Worm (Caenorhabditis elegans): ENCODE measurements around the gene K09F6.9.
"Not testable (repeated sequence)": the region's sequence is repeated elsewhere in the genome, so short reads cannot be mapped to it uniquely, and the experiment has no call there.

Gene K09F6.9

DNA sequence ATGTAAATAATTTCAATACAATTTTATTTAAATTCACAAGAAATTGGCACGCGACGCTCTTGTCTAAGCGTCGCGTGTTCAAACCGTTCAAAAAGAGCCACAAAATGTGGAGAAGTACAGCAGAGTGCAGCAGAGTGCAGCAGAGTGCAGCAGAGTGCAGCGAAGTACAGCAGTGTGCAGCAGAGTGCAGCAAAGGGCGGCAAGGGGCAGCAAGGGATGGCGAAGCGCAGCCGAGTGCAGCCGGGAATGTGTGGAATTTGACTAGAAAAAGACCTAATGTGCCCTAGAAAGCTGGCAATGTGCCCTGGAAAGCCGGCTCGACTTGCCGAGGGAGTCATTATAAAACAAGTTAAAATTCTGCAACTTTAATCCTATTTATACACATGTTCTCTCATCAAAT, 3.2 kb downstream of the K09F6.9 start, which contains the start of gene K09F6.6:
TSS of gene K09F6.6 (minus strand) at position 43 of the 400 bp plus-strand sequence.
- TF ChIP-seq snpc-4 (tag; optimal IDR thresholded peaks at IDR 0.05) (no peak), ceh-43 (GFP tag; optimal IDR thresholded peaks at IDR 0.05) (no peak), nhr-2 (tag; optimal IDR thresholded peaks at IDR 0.05) (no peak)

DNA sequence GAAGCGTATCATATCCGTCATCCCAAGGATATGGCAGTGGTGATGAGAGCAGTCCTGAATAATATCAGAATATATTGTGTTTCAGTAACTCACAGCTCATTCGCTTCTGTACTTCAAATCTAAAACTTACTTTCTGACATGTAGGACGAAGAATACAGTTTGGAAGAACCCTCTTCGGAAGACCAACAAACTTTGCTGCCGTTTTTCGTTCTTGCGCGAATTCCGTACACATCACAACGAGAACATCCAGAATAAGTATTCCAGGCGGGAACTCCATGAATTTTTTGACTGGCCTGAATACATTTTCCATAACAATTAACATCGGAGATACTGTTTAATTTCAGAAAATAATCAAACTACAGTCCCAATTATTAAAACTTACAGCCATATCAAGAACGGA, 5.1 kb downstream of the K09F6.9 start, which contains the start of gene K09F6.15:
TSS of gene K09F6.15 (minus strand) at position 101 of the 400 bp plus-strand sequence.
- TF ChIP-seq sem-2 (GFP tag; optimal IDR thresholded peaks at IDR 0.05) (no peak), ham-2 (GFP tag; optimal IDR thresholded peaks at IDR 0.05) (no peak), pha-4 (tag; optimal IDR thresholded peaks at IDR 0.05) (no peak), nhr-12 (tag; optimal IDR thresholded peaks at IDR 0.05) (no peak), nhr-28 (tag; optimal IDR thresholded peaks at IDR 0.05) (no peak), flh-1 (GFP tag; optimal IDR thresholded peaks at IDR 0.05) (no peak), nhr-237 (tag; optimal IDR thresholded peaks at IDR 0.05) (no peak), ceh-43 (GFP tag; optimal IDR thresholded peaks at IDR 0.05) (no peak), drap-1 (GFP tag; optimal IDR thresholded peaks at IDR 0.05) (no peak), bed-3 (GFP tag; optimal IDR thresholded peaks at IDR 0.05) (no peak)

DNA sequence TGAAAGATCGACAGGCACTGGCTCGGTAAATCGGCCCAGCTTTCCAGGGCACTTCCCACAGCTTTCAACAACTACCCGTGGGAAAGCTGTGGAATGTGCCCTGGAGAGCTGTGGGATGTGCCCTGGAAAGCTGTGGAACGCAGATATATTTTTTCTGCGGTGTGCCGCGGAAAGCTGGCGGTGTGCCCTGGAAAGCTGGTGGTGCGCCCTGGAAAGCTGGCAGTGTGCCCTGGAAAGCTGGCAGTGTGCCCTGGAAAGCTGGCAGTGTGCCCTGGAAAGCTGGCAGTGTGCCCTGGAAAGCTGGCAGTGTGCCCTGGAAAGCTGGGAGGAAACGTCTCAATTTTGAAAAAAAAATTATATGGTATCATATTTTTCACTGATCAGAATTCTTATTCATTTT, 8.7 kb downstream of the K09F6.9 start:
- TF ChIP-seq zip-8 (tag; optimal IDR thresholded peaks at IDR 0.05) (no peak), sptf-1 (tag; optimal IDR thresholded peaks at IDR 0.05) (no peak)

DNA sequence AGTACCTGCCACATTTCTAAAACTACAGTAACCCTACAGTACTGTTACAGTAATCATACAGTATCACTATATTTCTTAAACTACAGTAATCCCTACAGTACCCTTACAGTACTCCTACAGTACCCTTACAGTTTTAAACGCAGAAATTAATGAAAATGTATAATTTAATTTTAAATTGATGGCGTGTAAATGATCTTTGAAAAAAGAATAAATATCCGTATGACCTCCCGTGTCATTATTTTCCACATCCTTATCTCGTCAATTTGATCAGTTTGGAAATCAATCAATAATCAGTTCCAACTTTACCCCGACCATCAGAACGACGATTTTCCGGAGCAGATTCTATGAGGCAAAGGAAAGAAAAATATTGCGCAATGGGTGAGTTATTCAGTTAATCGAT, 27.6 kb downstream of the K09F6.9 start, which contains the start of gene K09F6.3:
TSS of gene K09F6.3 (plus strand) at position 301 of the 400 bp plus-strand sequence.
- not testable (repeated sequence) for TF ChIP-seq elt-1 (tag; optimal IDR thresholded peaks at IDR 0.05; ENCODE audit: borderline replicate concordance, insufficient read depth); ham-2 (GFP tag; optimal IDR thresholded peaks at IDR 0.05); mep-1 (tag; optimal IDR thresholded peaks at IDR 0.05)

DNA sequence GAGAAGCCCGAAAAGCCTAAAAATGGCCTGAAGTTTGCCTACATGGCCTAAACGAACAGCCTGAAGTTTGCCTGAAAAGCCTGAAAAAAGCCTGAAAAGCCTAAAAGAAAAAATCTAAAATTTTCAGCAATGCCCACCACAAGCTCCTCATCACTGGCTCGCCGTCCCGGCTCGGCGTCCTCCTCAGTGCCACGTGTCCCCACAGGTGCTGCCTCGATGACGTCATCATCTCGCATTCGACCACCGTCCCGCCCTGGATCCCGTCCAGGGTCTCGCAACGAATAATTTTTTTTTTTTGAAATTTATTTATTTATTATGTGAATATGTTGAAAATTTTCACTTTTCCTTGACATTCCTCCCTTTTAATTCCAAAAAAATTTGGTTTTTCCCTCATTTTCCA, 28.8 kb downstream of the K09F6.9 start:
- no peak for TF ChIP-seq nhr-12 (tag; optimal IDR thresholded peaks at IDR 0.05)
- peak; percentile 60 for TF ChIP-seq zip-8 (tag; optimal IDR thresholded peaks at IDR 0.05)

DNA sequence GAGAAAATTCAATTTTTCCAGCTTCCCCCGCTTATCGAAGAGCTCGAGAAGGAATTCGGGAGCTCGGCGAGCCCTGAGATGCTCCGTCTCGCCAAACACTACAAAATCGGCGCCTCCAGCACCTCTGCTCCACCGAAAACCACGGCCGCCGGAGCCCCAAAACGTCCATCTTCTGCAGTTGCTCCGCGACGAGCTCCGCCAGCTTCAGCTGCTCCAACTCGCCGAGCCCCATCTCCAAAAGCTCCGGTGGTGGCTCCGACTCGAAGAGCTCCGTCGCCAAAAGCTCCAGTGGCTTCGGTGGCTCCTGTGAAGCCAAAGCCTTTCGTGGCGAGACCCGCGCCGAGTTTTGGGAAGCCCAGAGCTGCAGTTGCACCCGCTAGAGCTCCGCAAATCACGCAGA, 30.9 kb downstream of the K09F6.9 start:
- TF ChIP-seq cnd-1 (tag; optimal IDR thresholded peaks at IDR 0.05), result no peak
- TF ChIP-seq M03D4.4 (tag; optimal IDR thresholded peaks at IDR 0.05), result no peak
- TF ChIP-seq ceh-39 (tag; optimal IDR thresholded peaks at IDR 0.05), result no peak
- TF ChIP-seq mls-2 (tag; optimal IDR thresholded peaks at IDR 0.05), result no peak
- no peak for TF ChIP-seq lin-13 (tag; optimal IDR thresholded peaks at IDR 0.05)
- no peak for TF ChIP-seq ces-1 (GFP tag; optimal IDR thresholded peaks at IDR 0.05)
- TF ChIP-seq unc-120 (tag; optimal IDR thresholded peaks at IDR 0.05; ENCODE audit: poor library complexity, severe bottlenecking), result no peak
- no peak for TF ChIP-seq mab-5 (tag; optimal IDR thresholded peaks at IDR 0.05)
- TF ChIP-seq tbx-8 (GFP tag; optimal IDR thresholded peaks at IDR 0.05), result no peak
- TF ChIP-seq lin-32 (GFP tag; optimal IDR thresholded peaks at IDR 0.05), result no peak
- TF ChIP-seq ham-2 (GFP tag; optimal IDR thresholded peaks at IDR 0.05), result no peak
- TF ChIP-seq hlh-1 (tag; optimal IDR thresholded peaks at IDR 0.05), result no peak

DNA sequence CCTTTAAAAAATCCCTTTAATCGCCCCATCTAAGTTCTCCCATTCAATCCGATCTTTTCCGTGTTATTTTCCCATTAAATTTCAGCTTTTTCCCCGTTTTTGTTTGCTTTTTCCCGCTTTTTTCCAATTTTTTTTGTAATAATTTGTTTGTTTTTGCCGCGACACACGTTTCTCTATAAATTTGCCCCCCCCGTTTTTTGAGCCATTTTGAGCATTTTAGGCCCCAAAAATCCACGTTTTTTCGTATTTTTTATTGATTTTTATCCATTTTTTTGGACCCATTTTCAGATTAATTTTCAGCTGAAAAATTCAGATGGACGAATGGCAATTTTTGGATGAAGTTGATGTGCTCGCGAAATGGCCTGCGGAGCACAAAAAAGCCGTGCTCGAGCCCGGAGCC, 39.2 kb downstream of the K09F6.9 start, which contains the start of gene F54A3.2:
TSS of gene F54A3.2 (plus strand) at position 301 of the 400 bp plus-strand sequence.
- TF ChIP-seq tbx-8 (GFP tag; optimal IDR thresholded peaks at IDR 0.05) (no peak), ceh-43 (GFP tag; optimal IDR thresholded peaks at IDR 0.05) (no peak), flh-1 (GFP tag; optimal IDR thresholded peaks at IDR 0.05) (no peak), zip-8 (tag; optimal IDR thresholded peaks at IDR 0.05) (no peak), unc-39 (tag; optimal IDR thresholded peaks at IDR 0.05) (no peak), hlh-1 (tag; optimal IDR thresholded peaks at IDR 0.05) (no peak), M03D4.4 (tag; optimal IDR thresholded peaks at IDR 0.05) (no peak), unc-120 (tag; optimal IDR thresholded peaks at IDR 0.05; ENCODE audit: poor library complexity, severe bottlenecking) (no peak), ztf-11 (tag; optimal IDR thresholded peaks at IDR 0.05) (no peak), ces-1 (GFP tag; optimal IDR thresholded peaks at IDR 0.05) (no peak), drap-1 (GFP tag; optimal IDR thresholded peaks at IDR 0.05) (no peak), lin-32 (GFP tag; optimal IDR thresholded peaks at IDR 0.05) (no peak), elt-3 (tag; optimal IDR thresholded peaks at IDR 0.05) (no peak), ceh-39 (tag; optimal IDR thresholded peaks at IDR 0.05) (no peak)
